Worm (Caenorhabditis elegans) whole organism, L1 larva: Measurements from ENCODE around the gene dnpp-1.

Experiments used
- lsy-2 ChIP-seq, 2 experiments: fragments of 150-350 bp; optimal IDR thresholded peaks; 2 replicates each; lab custom pipeline; 2014; ENCODE audit warnings: missing biosample characterization in 2 of 2, missing genetic modification characterization in 2 of 2

The dnpp-1 gene

ce11 chrIII:5811957-5812356 lies 51.6 kb downstream of the dnpp-1 start:
- TF ChIP-seq lsy-2 (tag; optimal IDR thresholded peaks at IDR 0.05; lab: Kevin White, UChicago) = no peak
- TF ChIP-seq, all 84 proteins: peak for 0
